Fruit fly (Drosophila melanogaster): ENCODE measurements around the gene CG13919.

dm6 chr3L:1688161-1688560 is 42.9 kb downstream of the CG13919 start:
- TF ChIP-seq repo (GFP tag; optimal IDR thresholded peaks at IDR 0.05) (no peak), CG11247 (GFP tag; IDR thresholded peaks at IDR 0.05) (no peak), grau (tag; optimal IDR thresholded peaks at IDR 0.05) (no peak), CG32772 (GFP tag; IDR thresholded peaks at IDR 0.05) (no peak), H2.0 (GFP tag; IDR thresholded peaks at IDR 0.05) (no peak)
